Fruit fly (Drosophila melanogaster) whole organism: Measurements from ENCODE around the gene CG5194.

Source experiments
- EcR ChIP-seq, 2 experiments: fragments of >200 bp; optimal IDR thresholded peaks; 2 replicates each; lab custom pipeline; 2017; ENCODE audit warnings: missing biosample characterization in 2 of 2, missing genetic modification characterization in 2 of 2, missing genetic modification reagents in 2 of 2
- usp ChIP-seq: fragments of >200 bp; optimal IDR thresholded peaks from 2 replicates; lab custom pipeline; 2017; ENCODE audit warnings: missing biosample characterization, missing genetic modification characterization, mixed read lengths

DNA sequence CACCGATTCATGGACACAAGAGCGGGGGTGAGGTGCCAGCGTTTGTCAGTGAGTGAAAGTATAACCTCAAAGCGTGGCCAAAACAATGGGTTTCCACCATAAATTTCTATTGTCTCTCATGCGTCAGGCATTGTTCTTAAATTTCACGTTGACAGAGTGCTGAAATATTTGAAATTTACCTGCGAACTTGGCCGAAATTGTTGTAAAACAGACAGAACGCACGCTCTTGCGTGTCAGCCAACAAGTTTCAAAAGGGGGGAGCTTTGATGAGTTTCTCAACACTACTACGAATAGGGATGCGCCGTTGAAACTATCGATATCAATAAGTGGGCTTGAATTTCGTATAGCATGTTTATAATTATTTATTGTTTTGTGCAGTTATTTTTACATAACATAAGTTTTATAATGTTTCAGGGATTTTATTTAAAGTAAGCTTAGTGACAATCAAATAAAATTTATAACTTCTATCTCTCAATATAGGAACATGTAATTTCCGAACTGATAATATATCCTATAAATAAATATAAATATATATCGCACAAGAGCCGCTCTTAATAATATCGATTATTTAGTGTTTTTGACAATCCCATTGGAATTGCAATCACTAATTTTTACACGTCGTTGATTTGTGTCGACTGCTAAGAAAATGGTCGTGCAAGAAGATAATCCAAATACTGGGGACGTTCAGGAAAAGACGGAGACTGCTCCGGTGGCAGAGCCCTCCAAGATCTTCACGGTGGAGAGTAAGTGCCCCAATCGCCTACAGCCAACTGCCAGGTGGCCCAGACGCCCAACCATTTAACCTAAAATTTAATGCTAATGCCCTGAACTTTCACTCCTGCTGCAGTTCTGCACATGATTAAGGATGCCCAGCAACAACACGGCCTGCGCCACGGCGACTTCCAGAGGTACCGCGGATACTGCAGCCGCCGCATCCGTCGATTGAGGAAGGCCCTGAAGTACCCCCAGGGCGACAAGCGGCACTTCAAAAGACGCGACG lies 34.9 kb downstream of the CG5194 start, which contains the start of the genes pix and Srp68:
- TF ChIP-seq usp (GFP tag; lab: Kevin White, UChicago) (no peak), EcR (GFP tag; optimal IDR thresholded peaks at IDR 0.05; lab: Kevin White, UChicago) (no peak)
